Worm (Caenorhabditis elegans): ENCODE data around the gene str-240.

DNA sequence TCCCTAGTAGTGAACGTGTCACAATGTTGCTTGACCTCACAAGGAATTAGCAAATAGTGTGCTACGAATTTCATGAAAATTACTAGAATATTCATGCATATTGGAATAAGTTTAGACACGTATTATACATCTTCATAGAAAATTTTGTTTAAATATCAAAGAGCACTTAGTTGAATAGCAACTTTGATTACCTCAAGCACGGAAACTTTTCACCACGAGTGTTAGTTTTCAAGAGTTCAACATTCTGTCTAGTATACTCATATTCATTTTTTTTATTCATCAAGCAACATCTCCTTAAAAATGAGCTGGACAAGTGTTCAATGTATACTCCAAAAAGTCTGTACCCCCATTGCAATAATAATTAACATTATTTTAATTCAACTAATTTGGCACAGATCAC is 740 bp upstream of the str-240 start, which contains the start of gene str-243:
- no peak for TF ChIP-seq C38D4.7 (GFP tag; optimal IDR thresholded peaks at IDR 0.05)
- TF ChIP-seq nfya-1 (tag; optimal IDR thresholded peaks at IDR 0.05): no peak
- no peak for TF ChIP-seq ceh-22 (tag; optimal IDR thresholded peaks at IDR 0.05)
- TF ChIP-seq K09A11.1 (tag; optimal IDR thresholded peaks at IDR 0.05; ENCODE audit: insufficient read depth): no peak
